Worm (Caenorhabditis elegans) whole organism, midembryonic: ENCODE data around the gene old-2.
"Not testable (repeated sequence)": the region's sequence is repeated elsewhere in the genome, so short reads cannot be mapped to it uniquely, and the experiment has no call there.

Experiments used
- T22C8.4 ChIP-seq: fragments of 200-800 bp; sonication (Bioruptor generic); IDR thresholded peaks from 2 replicates; pipeline ENCODE4 v1.3.6; 2022; ENCODE audit warnings: missing genetic modification characterization, missing compliant biosample characterization
- tab-1 ChIP-seq: fragments of 200-800 bp; sonication (Bioruptor generic); IDR thresholded peaks from 2 replicates; pipeline ENCODE4 v1.3.6; 2022; ENCODE audit warnings: missing genetic modification characterization, missing compliant biosample characterization
- ztf-29 ChIP-seq: fragments of 200-800 bp; sonication (Bioruptor generic); IDR thresholded peaks from 2 replicates; pipeline ENCODE4 v1.3.6; 2022; ENCODE audit warnings: missing genetic modification reagents, missing genetic modification characterization, missing compliant biosample characterization

DNA sequence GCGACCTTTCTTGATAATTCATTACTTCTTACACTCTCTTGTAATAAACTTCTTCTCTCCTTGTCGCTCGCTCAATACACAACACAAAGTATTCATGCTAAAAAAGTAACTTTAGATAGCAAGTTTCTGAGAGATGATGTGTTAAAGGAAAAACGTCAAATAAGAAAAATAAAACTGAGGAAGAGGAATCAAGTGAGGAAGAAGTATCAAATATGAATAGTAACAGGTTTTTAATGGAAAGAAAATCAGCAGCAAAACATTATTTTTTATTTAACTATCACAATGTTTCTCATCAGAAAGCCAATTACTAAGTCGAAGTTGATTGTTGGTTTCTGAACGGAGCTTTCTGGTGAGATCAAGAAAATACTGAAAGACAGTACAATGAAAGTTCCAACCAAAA, 17.0 kb upstream of the old-2 start, which contains the start of gene chil-1:
- TF ChIP-seq tab-1, T22C8.4, ztf-29 (GFP tag; lab: Robert Waterston, UW): not testable (repeated sequence)
